Worm (Caenorhabditis elegans) whole organism, young adult: ENCODE data around the gene Y38A10A.7.

Experiments used
- B0261.1 ChIP-seq: sonication (generic microtip); optimal IDR thresholded peaks from 2 replicates; lab custom pipeline; 2016; ENCODE audit warnings: mild to moderate bottlenecking, missing genetic modification characterization, moderate library complexity, missing compliant biosample characterization
- B0336.3 ChIP-seq: fragments of 200-800 bp; sonication (Bioruptor generic); IDR thresholded peaks from 2 replicates; pipeline ENCODE4 v1.3.6; 2022; ENCODE audit warnings: missing genetic modification characterization, missing compliant biosample characterization
- D2030.7 ChIP-seq: fragments of 200-800 bp; sonication (Bioruptor generic); IDR thresholded peaks from 2 replicates; pipeline ENCODE4 v1.3.6; 2022; ENCODE audit warnings: missing genetic modification reagents, missing genetic modification characterization, missing compliant biosample characterization
- F10E7.11 ChIP-seq: sonication (generic microtip); optimal IDR thresholded peaks from 2 replicates; lab custom pipeline; 2017; ENCODE audit warnings: mild to moderate bottlenecking, missing genetic modification characterization, moderate library complexity, missing compliant biosample characterization
- F33H1.4 ChIP-seq: fragments of 200-800 bp; sonication (Bioruptor generic); IDR thresholded peaks from 2 replicates; pipeline ENCODE4 v1.3.6; 2022; ENCODE audit warnings: missing genetic modification reagents, missing genetic modification characterization, missing compliant biosample characterization
- F39B2.1 ChIP-seq: fragments of 200-800 bp; sonication (Bioruptor generic); IDR thresholded peaks from 2 replicates; pipeline ENCODE4 v1.3.6; 2022; ENCODE audit warnings: missing genetic modification reagents, missing genetic modification characterization, missing compliant biosample characterization
- F49E8.2 ChIP-seq: sonication (generic microtip); optimal IDR thresholded peaks from 3 replicates; lab custom pipeline; 2017; ENCODE audit warnings: missing genetic modification characterization, mild to moderate bottlenecking, missing compliant biosample characterization, antibody characterized with exemption, moderate library complexity; ENCODE audit not compliant: insufficient read depth
- F57C9.4 ChIP-seq: sonication (generic microtip); optimal IDR thresholded peaks from 2 replicates; lab custom pipeline; 2017; ENCODE audit warnings: mild to moderate bottlenecking, missing genetic modification characterization, missing compliant biosample characterization
- T07F8.4 ChIP-seq: sonication (generic microtip); optimal IDR thresholded peaks from 2 replicates; lab custom pipeline; 2016; ENCODE audit warnings: mild to moderate bottlenecking, missing genetic modification characterization, moderate library complexity, missing compliant biosample characterization
- Y53G8AR.9 ChIP-seq: fragments of 200-800 bp; sonication (Bioruptor generic); conservative IDR thresholded peaks from 2 replicates; pipeline ENCODE4 v1.3.6; 2022; ENCODE audit warnings: missing genetic modification reagents, missing genetic modification characterization, missing compliant biosample characterization
- Y95B8A.8 ChIP-seq: fragments of 200-800 bp; sonication (Bioruptor generic); IDR thresholded peaks from 2 replicates; pipeline ENCODE4 v1.3.6; 2022; ENCODE audit warnings: missing genetic modification reagents, missing genetic modification characterization, missing compliant biosample characterization
- ZK185.1 ChIP-seq: sonication (generic microtip); optimal IDR thresholded peaks from 2 replicates; lab custom pipeline; 2016; ENCODE audit warnings: mild to moderate bottlenecking, missing genetic modification characterization, missing compliant biosample characterization; ENCODE audit not compliant: poor library complexity, severe bottlenecking
- atf-7 ChIP-seq: sonication (generic microtip); optimal IDR thresholded peaks from 2 replicates; lab custom pipeline; 2017; ENCODE audit warnings: mild to moderate bottlenecking, missing genetic modification characterization, missing compliant biosample characterization
- athp-1 ChIP-seq: sonication (generic microtip); optimal IDR thresholded peaks from 2 replicates; lab custom pipeline; 2017; ENCODE audit warnings: mild to moderate bottlenecking, missing genetic modification characterization, missing compliant biosample characterization
- attf-5 ChIP-seq: fragments of 200-800 bp; sonication (Bioruptor generic); optimal IDR thresholded peaks from 2 replicates; lab custom pipeline; 2018; ENCODE audit warnings: mild to moderate bottlenecking, missing genetic modification characterization, missing compliant biosample characterization
- bed-1 ChIP-seq: fragments of 200-800 bp; sonication (Bioruptor generic); IDR thresholded peaks from 2 replicates; pipeline ENCODE4 v1.3.6; 2022; ENCODE audit warnings: missing genetic modification reagents, missing genetic modification characterization, missing compliant biosample characterization
- cebp-1 ChIP-seq, 2 experiments: fragments of 200-800 bp in 1 of 2; sonication (Bioruptor generic) in 1 of 2; sonication (generic microtip) in 1 of 2; IDR thresholded peaks in 1 of 2; optimal IDR thresholded peaks in 1 of 2; 2 replicates each; pipeline versions ENCODE4 v1.3.6 to Lab custom; 2017 to 2022; ENCODE audit warnings: missing compliant biosample characterization in 2 of 2, missing genetic modification characterization in 2 of 2, mild to moderate bottlenecking in 1 of 2, missing genetic modification reagents in 1 of 2, moderate library complexity in 1 of 2
- ceh-79 ChIP-seq: sonication (generic microtip); optimal IDR thresholded peaks from 2 replicates; lab custom pipeline; 2017; ENCODE audit warnings: mild to moderate bottlenecking, missing genetic modification characterization, missing compliant biosample characterization
- chd-7 ChIP-seq: sonication (generic microtip); optimal IDR thresholded peaks from 2 replicates; lab custom pipeline; 2016; ENCODE audit warnings: mild to moderate bottlenecking, missing genetic modification characterization, moderate library complexity, missing compliant biosample characterization
- die-1 ChIP-seq: sonication (generic microtip); optimal IDR thresholded peaks from 2 replicates; lab custom pipeline; 2016; ENCODE audit warnings: missing genotype, mild to moderate bottlenecking, missing genetic modification characterization, missing compliant biosample characterization
- dox-1 ChIP-seq: fragments of 200-800 bp; sonication (Bioruptor generic); IDR thresholded peaks from 2 replicates; pipeline ENCODE4 v1.3.6; 2022; ENCODE audit warnings: missing genetic modification reagents, missing genetic modification characterization, missing compliant biosample characterization
- dpff-1 ChIP-seq: sonication (generic microtip); optimal IDR thresholded peaks from 2 replicates; lab custom pipeline; 2017; ENCODE audit warnings: mild to moderate bottlenecking, missing genetic modification characterization, missing compliant biosample characterization
- egl-44 ChIP-seq: fragments of 200-800 bp; sonication (Bioruptor generic); IDR thresholded peaks from 2 replicates; pipeline ENCODE4 v1.3.6; 2022; ENCODE audit warnings: missing genetic modification reagents, missing genetic modification characterization, missing compliant biosample characterization
- ekl-4 ChIP-seq: fragments of 200-800 bp; sonication (Bioruptor generic); IDR thresholded peaks from 2 replicates; pipeline ENCODE4 v1.3.6; 2022; ENCODE audit warnings: missing genetic modification reagents, missing genetic modification characterization, missing compliant biosample characterization
- gei-17 ChIP-seq: fragments of 200-800 bp; sonication (Bioruptor generic); optimal IDR thresholded peaks from 2 replicates; lab custom pipeline; 2018; ENCODE audit warnings: mild to moderate bottlenecking, missing genetic modification characterization, missing compliant biosample characterization
- him-1 ChIP-seq: sonication (generic microtip); optimal IDR thresholded peaks from 2 replicates; lab custom pipeline; 2016; ENCODE audit warnings: missing genotype, missing genetic modification reagents, missing genetic modification characterization, missing compliant biosample characterization
- hmg-1.2 ChIP-seq: fragments of 200-800 bp; sonication (Bioruptor generic); IDR thresholded peaks from 2 replicates; pipeline ENCODE4 v1.3.6; 2022; ENCODE audit warnings: missing genetic modification reagents, missing genetic modification characterization, missing compliant biosample characterization
- hrde-1 ChIP-seq: sonication (generic microtip); optimal IDR thresholded peaks from 2 replicates; lab custom pipeline; 2016; ENCODE audit warnings: missing genetic modification characterization, mild to moderate bottlenecking, missing compliant biosample characterization, moderate library complexity, missing genotype, missing genetic modification reagents, borderline replicate concordance
- lag-1 ChIP-seq: fragments of 200-800 bp; sonication (Bioruptor generic); IDR thresholded peaks from 2 replicates; pipeline ENCODE4 v1.3.6; 2022; ENCODE audit warnings: missing genetic modification reagents, missing genetic modification characterization, missing compliant biosample characterization
- lin-35 ChIP-seq, 3 experiments: fragments of 150-350 bp in 2 of 3; sonication (generic microtip) in 1 of 3; optimal IDR thresholded peaks; 2 replicates each; lab custom pipeline; 2014 to 2018; ENCODE audit warnings: missing biosample characterization in 3 of 3, missing genetic modification characterization in 3 of 3, missing genetic modification reagents in 3 of 3
- lin-40 ChIP-seq: sonication (generic microtip); optimal IDR thresholded peaks from 2 replicates; lab custom pipeline; 2016; ENCODE audit warnings: missing genetic modification characterization, mild to moderate bottlenecking, missing compliant biosample characterization, missing genotype, missing genetic modification reagents
- lir-1 ChIP-seq: fragments of 200-800 bp; sonication (Bioruptor generic); conservative IDR thresholded peaks from 2 replicates; pipeline ENCODE4 v1.3.6; 2022; ENCODE audit warnings: missing genetic modification reagents, missing genetic modification characterization, missing compliant biosample characterization
- madf-8 ChIP-seq: fragments of 200-800 bp; sonication (Bioruptor generic); conservative IDR thresholded peaks from 2 replicates; pipeline ENCODE4 v1.3.6; 2022; ENCODE audit warnings: missing genetic modification reagents, missing genetic modification characterization, missing compliant biosample characterization
- mel-28 ChIP-seq: sonication (generic microtip); optimal IDR thresholded peaks from 2 replicates; lab custom pipeline; 2016; ENCODE audit warnings: borderline replicate concordance, mild to moderate bottlenecking, missing genetic modification characterization, missing compliant biosample characterization
- nfya-2 ChIP-seq: fragments of 200-800 bp; sonication (Bioruptor generic); IDR thresholded peaks from 2 replicates; pipeline ENCODE4 v1.3.6; 2022; ENCODE audit warnings: missing genetic modification reagents, missing genetic modification characterization, missing compliant biosample characterization
- nfyb-1 ChIP-seq: fragments of 200-800 bp; sonication (Bioruptor generic); IDR thresholded peaks from 2 replicates; pipeline ENCODE4 v1.3.6; 2022; ENCODE audit warnings: missing genetic modification reagents, missing genetic modification characterization, missing compliant biosample characterization
- nhr-80 ChIP-seq: sonication (generic microtip); optimal IDR thresholded peaks from 2 replicates; lab custom pipeline; 2016; ENCODE audit warnings: missing genetic modification characterization, missing compliant biosample characterization
- rcor-1 ChIP-seq: fragments of 200-800 bp; sonication (Bioruptor generic); IDR thresholded peaks from 2 replicates; pipeline ENCODE4 v1.3.6; 2022; ENCODE audit warnings: missing genetic modification reagents, missing genetic modification characterization, missing compliant biosample characterization
- sea-2 ChIP-seq: fragments of 200-800 bp; sonication (Bioruptor generic); IDR thresholded peaks from 2 replicates; pipeline ENCODE4 v1.3.6; 2022; ENCODE audit warnings: missing genetic modification characterization, missing compliant biosample characterization
- snpc-1.3 ChIP-seq: sonication (generic microtip); optimal IDR thresholded peaks from 2 replicates; lab custom pipeline; 2017; ENCODE audit warnings: missing genetic modification characterization, mild to moderate bottlenecking, missing compliant biosample characterization, antibody characterized with exemption, moderate library complexity, missing genotype, missing genetic modification reagents; ENCODE audit not compliant: insufficient read depth
- tbp1 ChIP-seq: fragments of 200-800 bp; sonication (Bioruptor generic); optimal IDR thresholded peaks from 2 replicates; lab custom pipeline; 2018; ENCODE audit warnings: mild to moderate bottlenecking, missing genetic modification characterization, missing compliant biosample characterization
- zfh-2 ChIP-seq: fragments of 200-800 bp; sonication (Bioruptor generic); conservative IDR thresholded peaks from 2 replicates; pipeline ENCODE4 v1.3.6; 2022; ENCODE audit warnings: missing genetic modification reagents, missing genetic modification characterization, missing compliant biosample characterization
- zim-3 ChIP-seq: sonication (generic microtip); optimal IDR thresholded peaks from 2 replicates; lab custom pipeline; 2017; ENCODE audit warnings: mild to moderate bottlenecking, missing genetic modification characterization, moderate library complexity, missing compliant biosample characterization
- ztf-3 ChIP-seq: fragments of 200-800 bp; sonication (Bioruptor generic); optimal IDR thresholded peaks from 2 replicates; lab custom pipeline; 2018; ENCODE audit warnings: mild to moderate bottlenecking, missing genetic modification characterization, missing compliant biosample characterization
- ztf-6 ChIP-seq: fragments of 200-800 bp; sonication (Bioruptor generic); IDR thresholded peaks from 2 replicates; pipeline ENCODE4 v1.3.6; 2022; ENCODE audit warnings: missing genetic modification reagents, missing genetic modification characterization, missing compliant biosample characterization

Gene Y38A10A.7

DNA sequence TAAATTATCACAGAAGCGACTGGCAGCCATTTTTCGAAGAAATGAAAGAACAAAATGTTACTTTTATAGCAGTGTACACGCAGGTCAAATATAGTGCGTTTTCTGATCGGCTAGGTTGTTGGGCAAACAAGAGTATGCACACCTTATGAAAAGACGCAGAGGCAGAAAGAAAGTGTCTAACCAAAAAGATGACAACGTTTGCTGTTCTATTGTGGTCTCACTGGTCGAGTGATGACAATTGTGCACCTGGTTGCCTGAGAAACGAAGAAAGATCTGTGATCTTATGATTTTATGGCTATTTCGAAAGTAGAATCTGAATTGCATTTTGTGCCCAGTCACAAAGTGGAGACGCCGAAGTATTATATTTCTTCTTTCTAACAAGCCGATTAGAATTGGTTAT lies 14.5 kb downstream of the Y38A10A.7 start, which contains the start of gene F17A9.4:
Gene F17A9.4, minus strand, starts transcription at position 97 of the 400 bp plus-strand sequence.
- peak; percentile 64 for TF ChIP-seq nfyb-1 (GFP tag; lab: Robert Waterston, UW)
- TF ChIP-seq F49E8.2 (tag; lab: Kevin White, UChicago), result no peak
- TF ChIP-seq lin-40, result peak; percentile 13
- TF ChIP-seq ekl-4, result 0 out of 2 replicates have a peak, but pooled peaks have one; percentile 14
- TF ChIP-seq attf-5 (GFP tag; lab: Kevin White, UChicago), result peak; percentile 41
- TF ChIP-seq lag-1 (GFP tag; lab: Robert Waterston, UW), result no peak
- TF ChIP-seq zfh-2 (GFP tag; lab: Robert Waterston, UW), result no peak
- no peak for TF ChIP-seq lir-1
- TF ChIP-seq nhr-80 (tag; lab: Kevin White, UChicago), result peak; percentile 83
- peak; percentile 38; the same call in 1 of the 2 replicates for TF ChIP-seq dox-1 (GFP tag; lab: Robert Waterston, UW)
- peak; percentile 24; the same call in 1 of the 2 replicates for TF ChIP-seq hmg-1.2
- TF ChIP-seq B0336.3 (GFP tag; lab: Robert Waterston, UW), result peak; percentile 26; the same call in 1 of the 2 replicates
- TF ChIP-seq him-1 (tag; lab: Kevin White, UChicago), result no peak
- TF ChIP-seq tbp1, result peak; percentile 38
- TF ChIP-seq atf-7 (tag; lab: Kevin White, UChicago), result peak; percentile 52
- no peak for TF ChIP-seq cebp-1 (GFP tag; IDR thresholded peaks at IDR 0.05; lab: Robert Waterston, UW)
- peak; percentile 69 for TF ChIP-seq cebp-1 (tag; optimal IDR thresholded peaks at IDR 0.05; lab: Kevin White, UChicago)
- TF ChIP-seq rcor-1, result 0 out of 2 replicates have a peak, but pooled peaks have one; percentile 10

DNA sequence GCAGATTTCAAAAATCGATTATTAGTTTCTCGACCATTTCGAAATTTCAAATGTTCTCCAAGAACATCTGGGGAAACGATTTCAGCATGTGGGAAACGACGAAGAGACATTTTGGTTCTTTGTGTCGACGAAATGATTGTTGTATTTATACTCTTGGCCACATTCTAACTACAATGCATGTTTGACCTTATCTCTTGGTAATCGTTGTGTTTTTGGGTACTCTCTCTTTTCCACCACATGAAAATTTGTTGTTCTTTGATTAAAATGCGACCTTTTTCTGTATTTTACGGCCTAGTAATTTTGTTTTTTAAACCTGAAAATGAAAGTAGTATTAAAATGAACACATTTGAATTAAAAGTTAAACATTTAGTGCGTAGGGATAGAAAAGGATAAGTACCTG lies 16.8 kb downstream of the Y38A10A.7 start, which contains the start of gene F17A9.5:
Gene F17A9.5, minus strand, starts transcription at position 175 of the 400 bp plus-strand sequence.
- TF ChIP-seq Y53G8AR.9 (GFP tag; lab: Robert Waterston, UW) (no peak), F10E7.11 (tag; lab: Kevin White, UChicago) (no peak), B0261.1 (tag; lab: Kevin White, UChicago) (no peak), ZK185.1 (tag; lab: Kevin White, UChicago) (no peak), snpc-1.3 (tag; lab: Kevin White, UChicago) (no peak), D2030.7 (GFP tag; lab: Robert Waterston, UW) (no peak), die-1 (tag; lab: Kevin White, UChicago) (no peak), F57C9.4 (tag; lab: Kevin White, UChicago) (no peak), egl-44 (GFP tag; lab: Robert Waterston, UW) (no peak), zim-3 (tag; lab: Kevin White, UChicago) (no peak), ztf-3 (GFP tag; lab: Kevin White, UChicago) (no peak), attf-5 (GFP tag; lab: Kevin White, UChicago) (no peak), nfya-2 (GFP tag; lab: Robert Waterston, UW) (no peak), gei-17 (GFP tag; lab: Kevin White, UChicago) (no peak), T07F8.4 (tag; lab: Kevin White, UChicago) (no peak), madf-8 (no peak)

DNA sequence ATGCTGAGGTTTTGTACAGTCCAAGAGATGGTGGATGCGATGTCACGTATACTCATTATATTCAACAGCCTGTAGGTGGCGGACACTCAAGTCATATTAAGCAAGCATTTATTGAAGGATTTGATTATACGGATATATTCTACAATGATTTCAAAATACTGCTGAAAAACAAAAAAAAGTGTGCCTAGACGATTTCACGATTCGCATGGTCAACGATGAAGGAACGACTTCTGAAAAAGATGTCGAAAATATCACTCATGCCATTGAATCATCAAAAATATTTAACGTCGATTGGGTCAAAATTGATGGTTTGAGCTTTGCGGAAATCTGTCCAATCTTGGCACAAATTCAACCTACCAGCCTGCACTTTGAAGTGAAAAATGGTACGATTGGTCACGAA lies 21.0 kb downstream of the Y38A10A.7 start:
- TF ChIP-seq ceh-79 (tag; lab: Kevin White, UChicago), result no peak
- no peak for TF ChIP-seq lin-35 (GFP tag; optimal IDR thresholded peaks at IDR 0.05; lab: Kevin White, UChicago)
- TF ChIP-seq hrde-1 (tag; lab: Kevin White, UChicago), result no peak
- TF ChIP-seq ekl-4, result no peak
- TF ChIP-seq him-1 (tag; lab: Kevin White, UChicago), result no peak
- no peak for TF ChIP-seq mel-28 (tag; lab: Kevin White, UChicago)
- TF ChIP-seq F39B2.1 (GFP tag; lab: Robert Waterston, UW), result no peak
- no peak for TF ChIP-seq zim-3 (tag; lab: Kevin White, UChicago)
- no peak for TF ChIP-seq ztf-3 (GFP tag; lab: Kevin White, UChicago)
- TF ChIP-seq chd-7 (tag; lab: Kevin White, UChicago), result no peak
- TF ChIP-seq dpff-1 (tag; lab: Kevin White, UChicago), result no peak
- no peak for TF ChIP-seq ztf-6 (GFP tag; lab: Robert Waterston, UW)
- TF ChIP-seq F33H1.4 (GFP tag; lab: Robert Waterston, UW), result no peak
- TF ChIP-seq bed-1 (GFP tag; lab: Robert Waterston, UW), result no peak
- TF ChIP-seq Y95B8A.8 (GFP tag; lab: Robert Waterston, UW), result no peak
- TF ChIP-seq attf-5 (GFP tag; lab: Kevin White, UChicago), result no peak
- no peak for TF ChIP-seq athp-1 (tag; lab: Kevin White, UChicago)
- no peak for TF ChIP-seq sea-2
